Worm (Caenorhabditis elegans): ENCODE results near the gene popl-7.

DNA sequence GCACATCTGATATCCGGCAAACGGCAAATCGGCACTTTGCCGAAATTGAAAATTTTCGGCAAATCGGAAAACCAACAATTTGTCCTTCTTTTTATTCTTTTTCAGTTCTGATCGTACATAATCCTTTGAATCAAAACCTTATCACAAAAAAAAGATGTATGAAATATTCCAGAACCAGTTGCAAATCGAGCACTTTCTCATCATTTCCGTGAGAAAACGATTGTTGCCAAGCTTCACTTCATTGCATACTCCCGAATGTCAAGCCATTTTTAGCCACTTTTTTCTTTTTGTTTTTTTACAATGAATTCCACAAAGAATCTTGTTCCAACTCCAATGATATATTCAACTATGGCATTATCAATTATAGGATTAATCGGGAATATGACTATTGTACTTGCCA, 5.6 kb upstream of the popl-7 start, which contains the start of gene srsx-25:
- TF ChIP-seq K12H6.12 (tag; optimal IDR thresholded peaks at IDR 0.05) (no peak), ceh-58 (GFP tag; IDR thresholded peaks at IDR 0.05) (no peak), F33H1.4 (GFP tag; IDR thresholded peaks at IDR 0.05) (no peak), B0019.2 (GFP tag; conservative IDR thresholded peaks at IDR 0.05) (no peak), sea-2 (GFP tag; IDR thresholded peaks at IDR 0.05) (no peak), sdz-38 (tag; optimal IDR thresholded peaks at IDR 0.05) (no peak), Y79H2A.3 (GFP tag; conservative IDR thresholded peaks at IDR 0.05) (no peak), madf-3 (GFP tag; IDR thresholded peaks at IDR 0.05) (no peak), pha-4 (tag; optimal IDR thresholded peaks at IDR 0.05) (no peak), ama-1 (optimal IDR thresholded peaks at IDR 0.05) (no peak), ama-1 (GFP tag; optimal IDR thresholded peaks at IDR 0.05) (no peak), F55B11.4 (tag; optimal IDR thresholded peaks at IDR 0.05; ENCODE audit: borderline replicate concordance, insufficient read depth) (no peak), rcor-1 (GFP tag; IDR thresholded peaks at IDR 0.05) (no peak)

Measured in whole organism, young adult.